Worm (Caenorhabditis elegans): ENCODE measurements around the gene pho-10.

- no peak for TF ChIP-seq lin-13 (GFP tag; optimal IDR thresholded peaks at IDR 0.05)
- TF ChIP-seq ZK546.5 (tag; optimal IDR thresholded peaks at IDR 0.05): no peak
- no peak for TF ChIP-seq sma-9 (GFP tag; optimal IDR thresholded peaks at IDR 0.05)
- TF ChIP-seq sma-9 (tag; optimal IDR thresholded peaks at IDR 0.05): no peak
- no peak for TF ChIP-seq nhr-237 (tag; optimal IDR thresholded peaks at IDR 0.05)
- TF ChIP-seq elt-1 (tag; optimal IDR thresholded peaks at IDR 0.05): no peak
Observed at ce11 chrII:9943837-9944236, 23.5 kb upstream of the pho-10 start, which contains the start of gene flad-1.

Data from whole organism, L2 larva.